Fruit fly (Drosophila melanogaster) whole organism, embryonic: ENCODE results near the gene CRAT.

ENCODE experiments used
- Adf1 ChIP-seq: fragments of 200-800 bp; sonication (Bioruptor generic); IDR thresholded peaks from 2 replicates; pipeline ENCODE4 v1.3.6; 2022; ENCODE audit warnings: missing biosample characterization, missing genetic modification characterization
- Aef1 ChIP-seq: fragments of 200-800 bp; sonication (Bioruptor generic); IDR thresholded peaks from 3 replicates; pipeline ENCODE4 v1.3.6; 2022; ENCODE audit warnings: missing biosample characterization, missing genetic modification characterization
- Asciz ChIP-seq: fragments of 200-800 bp; sonication (Bioruptor generic); optimal IDR thresholded peaks from 2 replicates; lab custom pipeline; 2017; ENCODE audit warnings: missing biosample characterization, mild to moderate bottlenecking, missing genetic modification characterization, missing genetic modification reagents
- Atf3 ChIP-seq: fragments of 200-800 bp; sonication (Bioruptor generic); optimal IDR thresholded peaks from 3 replicates; lab custom pipeline; 2016; ENCODE audit warnings: missing biosample characterization, missing genetic modification characterization
- Atf6 ChIP-seq: fragments of 200-800 bp; sonication (Bioruptor generic); IDR thresholded peaks from 2 replicates; pipeline ENCODE4 v1.3.6; 2022; ENCODE audit warnings: missing biosample characterization, missing genetic modification characterization
- Awh ChIP-seq: fragments of 200-800 bp; sonication (Bioruptor generic); IDR thresholded peaks from 2 replicates; pipeline ENCODE4, ENCODE4 v1.3.6; 2022; ENCODE audit warnings: missing biosample characterization, missing genetic modification characterization
- CG10979 ChIP-seq: fragments of 200-800 bp; sonication (Bioruptor generic); optimal IDR thresholded peaks from 2 replicates; lab custom pipeline; 2018; ENCODE audit warnings: missing biosample characterization, mild to moderate bottlenecking, missing genetic modification characterization, moderate library complexity
- CG11696 ChIP-seq: fragments of 200-800 bp; sonication (Bioruptor generic); IDR thresholded peaks from 2 replicates; pipeline ENCODE4 v1.3.6; 2022; ENCODE audit warnings: missing biosample characterization, missing genetic modification characterization
- CG1233 ChIP-seq: fragments of 200-800 bp; sonication (Bioruptor generic); optimal IDR thresholded peaks from 4 replicates; lab custom pipeline; 2018; ENCODE audit warnings: missing biosample characterization, mild to moderate bottlenecking, missing genetic modification characterization
- CG12744 ChIP-seq: fragments of 200-800 bp; sonication (Bioruptor generic); optimal IDR thresholded peaks from 2 replicates; lab custom pipeline; 2016; ENCODE audit warnings: missing biosample characterization, missing genetic modification characterization
- CG15011 ChIP-seq: fragments of 200-800 bp; sonication (Bioruptor generic); optimal IDR thresholded peaks from 3 replicates; lab custom pipeline; 2018; ENCODE audit warnings: missing biosample characterization, mild to moderate bottlenecking, missing genetic modification characterization
- CG1529 ChIP-seq: fragments of 200-800 bp; sonication (Bioruptor generic); optimal IDR thresholded peaks from 3 replicates; lab custom pipeline; 2018; ENCODE audit warnings: missing biosample characterization, missing genetic modification characterization
- CG17186 ChIP-seq: fragments of 200-800 bp; sonication (Bioruptor generic); optimal IDR thresholded peaks from 3 replicates; lab custom pipeline; 2017; ENCODE audit warnings: missing biosample characterization, missing genetic modification reagents, missing genetic modification characterization
- CG17802 ChIP-seq: fragments of 200-800 bp; sonication (Bioruptor generic); optimal IDR thresholded peaks from 2 replicates; lab custom pipeline; 2018; ENCODE audit warnings: missing biosample characterization, mild to moderate bottlenecking, missing genetic modification characterization, moderate library complexity
- CG1792 ChIP-seq: fragments of 200-800 bp; sonication (Bioruptor generic); optimal IDR thresholded peaks from 2 replicates; lab custom pipeline; 2016; ENCODE audit warnings: missing biosample characterization, missing genetic modification characterization
- CG18476 ChIP-seq: fragments of 200-800 bp; sonication (Bioruptor generic); optimal IDR thresholded peaks from 2 replicates; lab custom pipeline; 2016; ENCODE audit warnings: missing biosample characterization, mild to moderate bottlenecking, missing genetic modification characterization
- CG18599 ChIP-seq: fragments of 200-800 bp; sonication (Bioruptor generic); optimal IDR thresholded peaks from 3 replicates; lab custom pipeline; 2017; ENCODE audit warnings: missing biosample characterization, missing genetic modification characterization, mild to moderate bottlenecking, moderate library complexity, missing genetic modification reagents
- CG2889 ChIP-seq: fragments of 200-800 bp; sonication (Bioruptor generic); IDR thresholded peaks from 3 replicates; pipeline ENCODE4 v1.3.6; 2022; ENCODE audit warnings: missing biosample characterization, missing genetic modification characterization
- CG3163 ChIP-seq: fragments of 200-800 bp; sonication (Bioruptor generic); optimal IDR thresholded peaks from 3 replicates; lab custom pipeline; 2016; ENCODE audit warnings: missing biosample characterization, missing genetic modification characterization
- CG42726 ChIP-seq: fragments of 200-800 bp; sonication (Bioruptor generic); IDR thresholded peaks from 2 replicates; pipeline ENCODE4 v1.3.6; 2022; ENCODE audit warnings: missing biosample characterization, missing genetic modification characterization; ENCODE audit not compliant: partially characterized antibody
- CG4854 ChIP-seq: fragments of 200-800 bp; sonication (Bioruptor generic); optimal IDR thresholded peaks from 2 replicates; lab custom pipeline; 2016; ENCODE audit warnings: missing biosample characterization, missing genetic modification characterization, inconsistent platforms
- CG6654 ChIP-seq: fragments of 200-800 bp; sonication (Bioruptor generic); optimal IDR thresholded peaks from 2 replicates; lab custom pipeline; 2017; ENCODE audit warnings: missing biosample characterization, mild to moderate bottlenecking, missing genetic modification characterization
- CG6689 ChIP-seq: fragments of 200-800 bp; sonication (Bioruptor generic); IDR thresholded peaks from 2 replicates; pipeline ENCODE4 v1.3.6; 2022; ENCODE audit warnings: missing biosample characterization, missing genetic modification characterization
- CG7786 ChIP-seq: fragments of 200-800 bp; sonication (Bioruptor generic); optimal IDR thresholded peaks from 2 replicates; lab custom pipeline; 2016; ENCODE audit warnings: missing biosample characterization, missing genetic modification characterization
- CG9727 ChIP-seq: fragments of 200-800 bp; sonication (Bioruptor generic); optimal IDR thresholded peaks from 3 replicates; lab custom pipeline; 2017; ENCODE audit warnings: missing biosample characterization, mild to moderate bottlenecking, missing genetic modification characterization
- D19A ChIP-seq: fragments of 200-800 bp; optimal IDR thresholded peaks from 3 replicates; lab custom pipeline; 2019; ENCODE audit warnings: missing biosample characterization, mild to moderate bottlenecking, missing genetic modification characterization, moderate library complexity
- Dek ChIP-seq: fragments of 200-800 bp; sonication (Bioruptor generic); optimal IDR thresholded peaks from 3 replicates; lab custom pipeline; 2019; ENCODE audit warnings: missing biosample characterization, mild to moderate bottlenecking, missing genetic modification characterization, moderate library complexity
- Dll ChIP-seq: fragments of 200-800 bp; sonication (Bioruptor generic); IDR thresholded peaks from 4 replicates; pipeline ENCODE4 v1.3.6; 2022; ENCODE audit warnings: missing biosample characterization, missing genetic modification characterization; ENCODE audit not compliant: partially characterized antibody
- Gug ChIP-seq: fragments of 200-800 bp; sonication (Bioruptor generic); IDR thresholded peaks from 4 replicates; pipeline ENCODE4 v1.3.6; 2022; ENCODE audit warnings: missing biosample characterization, missing genetic modification characterization
- HLH3B ChIP-seq: fragments of 200-800 bp; sonication (Bioruptor generic); IDR thresholded peaks from 2 replicates; pipeline ENCODE4 v1.3.6; 2022; ENCODE audit warnings: missing biosample characterization, missing genetic modification characterization
- Hsf ChIP-seq: fragments of 200-800 bp; sonication (Bioruptor generic); optimal IDR thresholded peaks from 3 replicates; lab custom pipeline; 2016; ENCODE audit warnings: missing biosample characterization, missing genetic modification characterization
- Mes4 ChIP-seq: fragments of 200-800 bp; sonication (Bioruptor generic); optimal IDR thresholded peaks from 2 replicates; lab custom pipeline; 2016; ENCODE audit warnings: missing biosample characterization, missing genetic modification characterization
- NK7.1 ChIP-seq: fragments of 200-800 bp; sonication (Bioruptor generic); optimal IDR thresholded peaks from 3 replicates; lab custom pipeline; 2016; ENCODE audit warnings: missing biosample characterization, missing genetic modification characterization
- Pdp1 ChIP-seq, 2 experiments: fragments of 200-800 bp; sonication (Bioruptor generic); optimal IDR thresholded peaks; 3 replicates each; lab custom pipeline; 2016; ENCODE audit warnings: missing biosample characterization in 2 of 2, missing genetic modification characterization in 2 of 2, mild to moderate bottlenecking in 1 of 2, moderate library complexity in 1 of 2
- bsh ChIP-seq, 2 experiments: fragments of 200-800 bp; sonication (Bioruptor generic); optimal IDR thresholded peaks; 2 replicates each; lab custom pipeline; 2017 to 2018; ENCODE audit warnings: mild to moderate bottlenecking in 2 of 2, missing biosample characterization in 2 of 2, missing genetic modification characterization in 2 of 2, moderate library complexity in 1 of 2
- cato ChIP-seq: fragments of 200-800 bp; sonication (Bioruptor generic); optimal IDR thresholded peaks from 2 replicates; lab custom pipeline; 2016; ENCODE audit warnings: missing biosample characterization, missing genetic modification characterization, borderline replicate concordance
- corto ChIP-seq: fragments of 200-800 bp; sonication (Bioruptor generic); optimal IDR thresholded peaks from 2 replicates; lab custom pipeline; 2016; ENCODE audit warnings: missing biosample characterization, mild to moderate bottlenecking, missing genetic modification characterization, moderate library complexity
- croc ChIP-seq: fragments of 200-800 bp; sonication (Bioruptor generic); conservative IDR thresholded peaks from 3 replicates; pipeline ENCODE4 v1.3.6; 2022; ENCODE audit warnings: missing biosample characterization, missing genetic modification characterization
- crp ChIP-seq, 2 experiments: fragments of 200-800 bp; sonication (Bioruptor generic); optimal IDR thresholded peaks; 2 replicates in 1 of 2; 3 replicates in 1 of 2; lab custom pipeline; 2017; ENCODE audit warnings: missing biosample characterization in 2 of 2, missing genetic modification characterization in 2 of 2, mild to moderate bottlenecking in 1 of 2, moderate library complexity in 1 of 2
- ewg ChIP-seq: fragments of 200-800 bp; sonication (Bioruptor generic); optimal IDR thresholded peaks from 3 replicates; lab custom pipeline; 2017; ENCODE audit warnings: mild to moderate bottlenecking, missing biosample characterization, missing genetic modification reagents, missing genetic modification characterization
- gce ChIP-seq: fragments of 200-800 bp; sonication (Bioruptor generic); IDR thresholded peaks from 3 replicates; pipeline ENCODE4 v1.3.6; 2022; ENCODE audit warnings: missing biosample characterization, missing genetic modification characterization
- jing ChIP-seq: fragments of 200-800 bp; sonication (Bioruptor generic); optimal IDR thresholded peaks from 2 replicates; lab custom pipeline; 2018; ENCODE audit warnings: missing biosample characterization, mild to moderate bottlenecking, missing genetic modification characterization
- klu ChIP-seq: fragments of 200-800 bp; sonication (Bioruptor generic); IDR thresholded peaks from 2 replicates; pipeline ENCODE4 v1.3.6; 2022; ENCODE audit warnings: missing biosample characterization, missing genetic modification characterization
- mam ChIP-seq: fragments of 200-800 bp; sonication (Bioruptor generic); optimal IDR thresholded peaks from 3 replicates; lab custom pipeline; 2016; ENCODE audit warnings: missing biosample characterization, missing genetic modification characterization
- nerfin-2 ChIP-seq: fragments of 200-800 bp; sonication (Bioruptor generic); IDR thresholded peaks from 2 replicates; pipeline ENCODE4 v1.3.6; 2022; ENCODE audit warnings: missing biosample characterization, missing genetic modification characterization; ENCODE audit not compliant: partially characterized antibody
- stwl ChIP-seq: fragments of 200-800 bp; sonication (Bioruptor generic); optimal IDR thresholded peaks from 3 replicates; lab custom pipeline; 2018; ENCODE audit warnings: missing biosample characterization, mild to moderate bottlenecking, missing genetic modification characterization, moderate library complexity
- trem ChIP-seq: fragments of 200-800 bp; optimal IDR thresholded peaks from 3 replicates; lab custom pipeline; 2019; ENCODE audit warnings: missing biosample characterization, mild to moderate bottlenecking, missing genetic modification characterization, moderate library complexity
- z ChIP-seq: fragments of 200-800 bp; sonication (Bioruptor generic); IDR thresholded peaks from 3 replicates; pipeline ENCODE4 v1.3.6; 2022; ENCODE audit warnings: missing biosample characterization, missing genetic modification characterization

CRAT gene

DNA sequence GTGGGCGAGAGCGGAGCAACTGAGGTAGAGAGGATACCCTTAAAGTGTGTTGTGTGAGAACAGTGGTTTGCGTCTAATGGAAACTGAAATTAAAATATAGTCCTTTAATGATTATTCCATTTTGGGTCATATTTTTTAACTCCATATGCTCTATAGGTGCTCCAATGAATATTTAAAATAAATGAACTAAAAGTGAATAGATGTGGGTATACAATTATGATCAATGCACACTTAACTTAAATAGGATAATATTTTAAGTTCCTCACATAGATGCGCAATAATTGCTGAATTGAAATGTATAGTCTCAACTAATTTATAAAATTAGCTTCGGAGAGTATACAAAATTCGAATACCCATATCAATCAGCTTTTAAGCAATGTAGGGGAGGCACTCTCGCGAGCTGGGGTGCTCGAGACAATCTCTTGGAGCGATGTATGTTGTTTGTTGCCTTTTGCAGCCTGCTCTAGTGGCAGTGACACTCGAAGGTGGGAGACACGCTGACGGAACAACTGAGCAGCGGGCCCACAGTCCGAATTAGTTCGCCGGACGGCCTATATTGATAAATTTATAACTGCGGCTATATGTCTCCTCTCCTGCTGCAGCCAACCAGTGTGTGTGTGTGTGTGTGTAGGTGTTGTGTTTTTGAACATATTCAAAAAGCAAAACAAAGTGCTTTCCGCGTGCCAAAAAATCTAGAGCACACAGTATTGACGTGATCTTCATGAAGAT, 22.1 kb downstream of the CRAT start (continued):
- peak; percentile 58 for TF ChIP-seq trem
- peak; percentile 28 for TF ChIP-seq CG17802 (tag; lab: Kevin White, UChicago)
- TF ChIP-seq Pdp1 (GFP tag; optimal IDR thresholded peaks at IDR 0.05; lab: Kevin White, UChicago), result peak in 1 of 2 experiments; percentile 69
- TF ChIP-seq CG1233 (GFP tag; lab: Kevin White, UChicago), result peak; percentile 73
- peak; percentile 83 for TF ChIP-seq CG10979
- TF ChIP-seq klu (GFP tag; lab: Robert Waterston, UW), result peak; percentile 53; the same call in 1 of the 2 replicates
- TF ChIP-seq Adf1 (GFP tag; lab: Robert Waterston, UW), result no peak
- 0 out of 2 replicates have a peak, but pooled peaks have one; percentile 47 for TF ChIP-seq Awh (GFP tag; lab: Robert Waterston, UW)
- TF ChIP-seq Hsf (GFP tag; lab: Kevin White, UChicago), result peak; percentile 82
- peak in 1 of 2 experiments; percentile 37 for TF ChIP-seq crp (GFP tag; optimal IDR thresholded peaks at IDR 0.05; lab: Kevin White, UChicago)
- peak; percentile 64 for TF ChIP-seq Atf6 (GFP tag; lab: Robert Waterston, UW)
- TF ChIP-seq CG4854, result peak; percentile 41
- 0 out of 2 replicates have a peak, but pooled peaks have one; percentile 34 for TF ChIP-seq nerfin-2 (GFP tag; lab: Robert Waterston, UW)
- peak; percentile 48 for TF ChIP-seq CG6654 (GFP tag; lab: Kevin White, UChicago)
- TF ChIP-seq CG11696 (GFP tag; lab: Robert Waterston, UW), result 0 out of 2 replicates have a peak, but pooled peaks have one; percentile 26
- TF ChIP-seq corto (GFP tag; lab: Kevin White, UChicago), result no peak
- no peak for TF ChIP-seq CG2889 (GFP tag; lab: Robert Waterston, UW)
- peak; percentile 41 for TF ChIP-seq Atf3
- TF ChIP-seq HLH3B (GFP tag; lab: Robert Waterston, UW), result peak; percentile 45; the same call in 1 of the 2 replicates
- TF ChIP-seq Dll (GFP tag; lab: Robert Waterston, UW), result 0 out of 4 replicates have a peak, but pooled peaks have one; percentile 24
- TF ChIP-seq CG15011 (GFP tag; lab: Kevin White, UChicago), result peak; percentile 77
- no peak for TF ChIP-seq CG1529 (GFP tag; lab: Kevin White, UChicago)
- TF ChIP-seq CG12744 (GFP tag; lab: Kevin White, UChicago), result no peak
- TF ChIP-seq z (GFP tag; lab: Robert Waterston, UW), result peak; percentile 79
- peak; percentile 41 for TF ChIP-seq NK7.1 (GFP tag; lab: Kevin White, UChicago)
- peak; percentile 44; the same call in 1 of the 3 replicates for TF ChIP-seq croc (GFP tag; lab: Robert Waterston, UW)
- TF ChIP-seq Asciz (GFP tag; lab: Kevin White, UChicago), result peak; percentile 64
- TF ChIP-seq jing, result peak; percentile 78
- peak; percentile 60 for TF ChIP-seq CG1792 (GFP tag; lab: Kevin White, UChicago)
- peak; percentile 99 for TF ChIP-seq D19A (tag; lab: Kevin White, UChicago)
- peak; percentile 86 for TF ChIP-seq CG9727 (GFP tag; lab: Kevin White, UChicago)
- TF ChIP-seq gce, result no peak
- TF ChIP-seq CG42726 (GFP tag; lab: Robert Waterston, UW), result no peak
- TF ChIP-seq CG17186, result peak; percentile 21
- peak; percentile 62 for TF ChIP-seq Mes4
- TF ChIP-seq CG18599, result peak; percentile 82
- peak; percentile 28 to 87 for TF ChIP-seq bsh (GFP tag; optimal IDR thresholded peaks at IDR 0.05; lab: Kevin White, UChicago)
- TF ChIP-seq CG18476, result peak; percentile 72
- peak; percentile 67 for TF ChIP-seq cato
- peak; percentile 84 for TF ChIP-seq CG6689
- TF ChIP-seq CG3163 (GFP tag; lab: Kevin White, UChicago), result peak; percentile 12
- TF ChIP-seq CG7786, result peak; percentile 48
- peak; percentile 62 for TF ChIP-seq mam (GFP tag; lab: Kevin White, UChicago)
- TF ChIP-seq Aef1 (GFP tag; lab: Robert Waterston, UW), result peak; percentile 51; the same call in 1 of the 3 replicates
- TF ChIP-seq ewg (GFP tag; lab: Kevin White, UChicago), result peak; percentile 66
- TF ChIP-seq stwl, result no peak
- no peak for TF ChIP-seq Dek
- TF ChIP-seq Gug (GFP tag; lab: Robert Waterston, UW), result peak; percentile 18; the same call in 1 of the 4 replicates
